Fruit fly (Drosophila melanogaster): ENCODE data around the gene CG9386.

CG9386 gene

dm6 chr3R:9527907-9528842 lies 27.0 kb downstream of the CG9386 start (continued):
- TF ChIP-seq Sry-δ (GFP tag; optimal IDR thresholded peaks at IDR 0.05) (peak; percentile 58), Hey (tag; optimal IDR thresholded peaks at IDR 0.05) (peak; percentile 66), nmo (GFP tag; optimal IDR thresholded peaks at IDR 0.05) (peak; percentile 77), CG1647 (GFP tag; optimal IDR thresholded peaks at IDR 0.05) (peak; percentile 94), CG8359 (GFP tag; optimal IDR thresholded peaks at IDR 0.05; ENCODE audit: borderline replicate concordance) (peak; percentile 58), ab (GFP tag; optimal IDR thresholded peaks at IDR 0.05) (peak; percentile 65), CHES-1-like (GFP tag; optimal IDR thresholded peaks at IDR 0.05) (peak; percentile 90), HLH4C (GFP tag; IDR thresholded peaks at IDR 0.05; ENCODE audit: partially characterized antibody) (no peak), CG6254 (GFP tag; optimal IDR thresholded peaks at IDR 0.05) (peak; percentile 65), inv (GFP tag; IDR thresholded peaks at IDR 0.05; ENCODE audit: partially characterized antibody) (peak; percentile 35; the same call in 1 of the 2 replicates), MBD-R2 (GFP tag; IDR thresholded peaks at IDR 0.05) (peak; percentile 88), CG8478 (optimal IDR thresholded peaks at IDR 0.05) (no peak), CG4854 (GFP tag; optimal IDR thresholded peaks at IDR 0.05) (peak; percentile 92), ase (GFP tag; IDR thresholded peaks at IDR 0.05) (peak; percentile 85), p53 (GFP tag; optimal IDR thresholded peaks at IDR 0.05) (peak; percentile 86), Neu2 (GFP tag; optimal IDR thresholded peaks at IDR 0.05; ENCODE audit: borderline replicate concordance) (peak; percentile 61), CG7928 (GFP tag; optimal IDR thresholded peaks at IDR 0.05) (peak; percentile 75), exex (tag; optimal IDR thresholded peaks at IDR 0.05) (peak; percentile 86), CG43689 (GFP tag; IDR thresholded peaks at IDR 0.05) (peak; percentile 72), CG18262 (tag; optimal IDR thresholded peaks at IDR 0.05) (peak; percentile 78), CG31224 (GFP tag; IDR thresholded peaks at IDR 0.05) (peak; percentile 90), Dll (GFP tag; IDR thresholded peaks at IDR 0.05; ENCODE audit: partially characterized antibody) (no peak), fu2 (GFP tag; optimal IDR thresholded peaks at IDR 0.05) (peak; percentile 78), ranshi (GFP tag; IDR thresholded peaks at IDR 0.05) (peak; percentile 94), Atf-2 (GFP tag; optimal IDR thresholded peaks at IDR 0.05) (peak; percentile 77), Ravus (GFP tag; IDR thresholded peaks at IDR 0.05) (peak; percentile 84), Stat92E (GFP tag; optimal IDR thresholded peaks at IDR 0.05) (no peak), row (GFP tag; IDR thresholded peaks at IDR 0.05) (peak; percentile 84), abd-A (tag; optimal IDR thresholded peaks at IDR 0.05) (no peak), Doc2 (GFP tag; IDR thresholded peaks at IDR 0.05) (peak; percentile 83), sisA (GFP tag; IDR thresholded peaks at IDR 0.05) (peak; percentile 86), CG10209 (GFP tag; optimal IDR thresholded peaks at IDR 0.05) (peak; percentile 73), scrt (GFP tag; optimal IDR thresholded peaks at IDR 0.05) (peak; percentile 87), CG12219 (GFP tag; optimal IDR thresholded peaks at IDR 0.05) (peak; percentile 80), esg (GFP tag; conservative IDR thresholded peaks at IDR 0.05) (peak; percentile 83), ken (GFP tag; IDR thresholded peaks at IDR 0.05) (peak; percentile 79; the same call in 2 of the 3 replicates), slou (GFP tag; optimal IDR thresholded peaks at IDR 0.05) (peak; percentile 81), CG17328 (GFP tag; IDR thresholded peaks at IDR 0.05) (peak; percentile 76), Jarid2 (GFP tag; optimal IDR thresholded peaks at IDR 0.05) (no peak), CG7786 (GFP tag; optimal IDR thresholded peaks at IDR 0.05) (peak; percentile 87), Sox100B (GFP tag; optimal IDR thresholded peaks at IDR 0.05) (peak; percentile 69), CG6654 (GFP tag; optimal IDR thresholded peaks at IDR 0.05) (peak; percentile 74), sc (optimal IDR thresholded peaks at IDR 0.05) (no peak), sc (GFP tag; optimal IDR thresholded peaks at IDR 0.05) (peak; percentile 17), seq (GFP tag; IDR thresholded peaks at IDR 0.05) (peak; percentile 72), schlank (tag; optimal IDR thresholded peaks at IDR 0.05) (peak; percentile 92), Six4 (GFP tag; optimal IDR thresholded peaks at IDR 0.05) (peak; percentile 82), chinmo (GFP tag; IDR thresholded peaks at IDR 0.05; ENCODE audit: partially characterized antibody) (peak; percentile 83; the same call in 3 of the 4 replicates)

Data from whole organism, embryonic.